Fruit fly (Drosophila melanogaster): ENCODE measurements around the gene Chrac-14.

The Chrac-14 gene

dm6 chr2L:8481623-8482424 is 44.6 kb downstream of the Chrac-14 start, which contains the start of gene CG43796:
CG43796 (plus strand) TSS chr2L:8482374.
- no peak for TF ChIP-seq Myc (optimal IDR thresholded peaks at IDR 0.05)
- no peak for TF ChIP-seq psq (optimal IDR thresholded peaks at IDR 0.05)
- TF ChIP-seq ttk (optimal IDR thresholded peaks at IDR 0.05), result no peak
- TF ChIP-seq insv (optimal IDR thresholded peaks at IDR 0.05), result no peak
- TF ChIP-seq h (optimal IDR thresholded peaks at IDR 0.05), result no peak
- TF ChIP-seq Sin3A (optimal IDR thresholded peaks at IDR 0.05), result no peak

- no peak for TF ChIP-seq Sin3A (optimal IDR thresholded peaks at IDR 0.05)
- TF ChIP-seq insv (optimal IDR thresholded peaks at IDR 0.05), result no peak
- TF ChIP-seq ttk (optimal IDR thresholded peaks at IDR 0.05), result no peak
- no peak for TF ChIP-seq psq (optimal IDR thresholded peaks at IDR 0.05)
- no peak for TF ChIP-seq h (optimal IDR thresholded peaks at IDR 0.05)
Observed at dm6 chr2L:8485562-8485961, 48.4 kb downstream of the Chrac-14 start.

Measured in Kc167 (cell line).